Fruit fly (Drosophila melanogaster) whole organism, prepupa: ENCODE data around the gene slp2.
A peak's percentile ranks its signal among the peaks of the same experiment; 100 is the strongest.

ENCODE experiments used
- CG10631 ChIP-seq: fragments of 200-800 bp; sonication (Bioruptor generic); optimal IDR thresholded peaks from 2 replicates; lab custom pipeline; 2016; ENCODE audit warnings: missing biosample characterization, missing genetic modification characterization
- CG11294 ChIP-seq: fragments of 200-800 bp; sonication (Bioruptor generic); IDR thresholded peaks from 2 replicates; pipeline ENCODE4 v1.3.6; 2022; ENCODE audit warnings: missing biosample characterization, missing genetic modification characterization
- CG11762 ChIP-seq: fragments of 200-800 bp; sonication (Bioruptor generic); optimal IDR thresholded peaks from 3 replicates; lab custom pipeline; 2016; ENCODE audit warnings: missing biosample characterization, missing genetic modification characterization; ENCODE audit not compliant: insufficient read depth
- CG11902 ChIP-seq: fragments of 200-800 bp; sonication (Bioruptor generic); optimal IDR thresholded peaks from 3 replicates; lab custom pipeline; 2016; ENCODE audit warnings: missing biosample characterization, missing genetic modification characterization
- CG15336 ChIP-seq: fragments of 200-800 bp; sonication (Bioruptor generic); IDR thresholded peaks from 2 replicates; pipeline ENCODE4 v1.3.6; 2022; ENCODE audit warnings: missing biosample characterization, missing genetic modification characterization
- CG1621 ChIP-seq: fragments of 200-800 bp; sonication (Bioruptor generic); optimal IDR thresholded peaks from 3 replicates; lab custom pipeline; 2018; ENCODE audit warnings: missing biosample characterization, mild to moderate bottlenecking, missing genetic modification characterization
- CG3032 ChIP-seq: fragments of 200-800 bp; optimal IDR thresholded peaks from 2 replicates; lab custom pipeline; 2019; ENCODE audit warnings: missing biosample characterization, mild to moderate bottlenecking, missing genetic modification characterization, moderate library complexity
- CG32006 ChIP-seq: fragments of 200-800 bp; sonication (Bioruptor generic); optimal IDR thresholded peaks from 3 replicates; lab custom pipeline; 2017; ENCODE audit warnings: missing biosample characterization, mild to moderate bottlenecking, missing genetic modification characterization
- CG34406 ChIP-seq: fragments of 200-800 bp; sonication (Bioruptor generic); optimal IDR thresholded peaks from 3 replicates; lab custom pipeline; 2016; ENCODE audit warnings: missing biosample characterization, missing genetic modification characterization
- CG6808 ChIP-seq: fragments of 200-800 bp; sonication (Bioruptor generic); optimal IDR thresholded peaks from 3 replicates; lab custom pipeline; 2017; ENCODE audit warnings: missing biosample characterization, missing genetic modification characterization, mild to moderate bottlenecking, moderate library complexity, missing genetic modification reagents
- CG7368 ChIP-seq: fragments of 200-800 bp; sonication (Bioruptor generic); optimal IDR thresholded peaks from 3 replicates; lab custom pipeline; 2016; ENCODE audit warnings: missing biosample characterization, missing genetic modification characterization
- CG8319 ChIP-seq: fragments of 200-800 bp; sonication (Bioruptor generic); optimal IDR thresholded peaks from 3 replicates; lab custom pipeline; 2016; ENCODE audit warnings: missing biosample characterization, missing genetic modification characterization
- CG8632 ChIP-seq: fragments of 200-800 bp; sonication (Bioruptor generic); optimal IDR thresholded peaks from 3 replicates; lab custom pipeline; 2016; ENCODE audit warnings: missing biosample characterization, missing genetic modification characterization
- Eip75B ChIP-seq: fragments of 200-800 bp; sonication (Bioruptor generic); optimal IDR thresholded peaks from 3 replicates; lab custom pipeline; 2016; ENCODE audit warnings: missing biosample characterization, missing genetic modification characterization
- Eip78C ChIP-seq: fragments of 200-800 bp; sonication (Bioruptor generic); peaks from one replicate; lab custom pipeline; 2016; ENCODE audit warnings: missing biosample characterization, missing genetic modification characterization
- Eip93F ChIP-seq: fragments of 200-800 bp; sonication (Bioruptor generic); optimal IDR thresholded peaks from 2 replicates; lab custom pipeline; 2016; ENCODE audit warnings: missing biosample characterization, mild to moderate bottlenecking, missing genetic modification characterization
- Ets21C ChIP-seq: fragments of 200-800 bp; sonication (Bioruptor generic); optimal IDR thresholded peaks from 3 replicates; lab custom pipeline; 2016; ENCODE audit warnings: missing biosample characterization, missing genetic modification characterization
- Ets96B ChIP-seq: fragments of 200-800 bp; optimal IDR thresholded peaks from 2 replicates; lab custom pipeline; 2019; ENCODE audit warnings: missing biosample characterization, mild to moderate bottlenecking, missing genetic modification characterization, moderate library complexity
- Hr39 ChIP-seq: fragments of 200-800 bp; sonication (Bioruptor generic); optimal IDR thresholded peaks from 2 replicates; lab custom pipeline; 2016; ENCODE audit warnings: missing biosample characterization, missing genetic modification characterization
- Hr4 ChIP-seq: fragments of 200-800 bp; sonication (Bioruptor generic); optimal IDR thresholded peaks from 3 replicates; lab custom pipeline; 2016; ENCODE audit warnings: missing biosample characterization, missing genetic modification characterization
- Lpt ChIP-seq: fragments of 200-800 bp; sonication (Bioruptor generic); optimal IDR thresholded peaks from 3 replicates; lab custom pipeline; 2016; ENCODE audit warnings: missing biosample characterization, missing genetic modification characterization
- OdsH ChIP-seq: fragments of 200-800 bp; sonication (Bioruptor generic); optimal IDR thresholded peaks from 3 replicates; lab custom pipeline; 2016; ENCODE audit warnings: missing biosample characterization, missing genetic modification characterization
- Smox ChIP-seq: fragments of 200-800 bp; sonication (Bioruptor generic); optimal IDR thresholded peaks from 3 replicates; lab custom pipeline; 2016; ENCODE audit warnings: missing biosample characterization, missing genetic modification characterization
- Sox102F ChIP-seq: fragments of 200-800 bp; sonication (Bioruptor generic); optimal IDR thresholded peaks from 2 replicates; lab custom pipeline; 2016; ENCODE audit warnings: missing biosample characterization, mild to moderate bottlenecking, missing genetic modification characterization
- Sox14 ChIP-seq: fragments of 200-800 bp; sonication (Bioruptor generic); optimal IDR thresholded peaks from 3 replicates; lab custom pipeline; 2016; ENCODE audit warnings: missing biosample characterization, missing genetic modification characterization
- achi ChIP-seq: fragments of 200-800 bp; sonication (Bioruptor generic); optimal IDR thresholded peaks from 3 replicates; lab custom pipeline; 2016; ENCODE audit warnings: missing biosample characterization, missing genetic modification characterization
- acj6 ChIP-seq: fragments of 200-800 bp; sonication (Bioruptor generic); optimal IDR thresholded peaks from 3 replicates; lab custom pipeline; 2016; ENCODE audit warnings: missing biosample characterization, missing genetic modification characterization
- cyc ChIP-seq: fragments of 200-800 bp; sonication (Bioruptor generic); optimal IDR thresholded peaks from 3 replicates; lab custom pipeline; 2016; ENCODE audit warnings: missing biosample characterization, missing genetic modification characterization
- esn ChIP-seq: fragments of 200-800 bp; sonication (Bioruptor generic); optimal IDR thresholded peaks from 2 replicates; lab custom pipeline; 2016; ENCODE audit warnings: missing biosample characterization, mild to moderate bottlenecking, missing genetic modification characterization, moderate library complexity
- fkh ChIP-seq: fragments of 200-800 bp; sonication (Bioruptor generic); optimal IDR thresholded peaks from 3 replicates; lab custom pipeline; 2017; ENCODE audit warnings: missing biosample characterization, mild to moderate bottlenecking, missing genetic modification characterization, moderate library complexity
- lz ChIP-seq: fragments of 200-800 bp; sonication (Bioruptor generic); optimal IDR thresholded peaks from 3 replicates; lab custom pipeline; 2016; ENCODE audit warnings: missing biosample characterization, missing genetic modification characterization
- net ChIP-seq: fragments of 200-800 bp; sonication (Bioruptor generic); optimal IDR thresholded peaks from 3 replicates; lab custom pipeline; 2016; ENCODE audit warnings: missing biosample characterization, missing genetic modification characterization
- pdm3 ChIP-seq: fragments of 200-800 bp; sonication (Bioruptor generic); optimal IDR thresholded peaks from 3 replicates; lab custom pipeline; 2016; ENCODE audit warnings: missing biosample characterization, missing genetic modification characterization
- spab ChIP-seq: fragments of 200-800 bp; sonication (Bioruptor generic); optimal IDR thresholded peaks from 2 replicates; lab custom pipeline; 2017; ENCODE audit warnings: missing biosample characterization, mild to moderate bottlenecking, missing genetic modification characterization, missing genetic modification reagents
- ss ChIP-seq, 2 experiments: fragments of 200-800 bp; sonication (Bioruptor generic); optimal IDR thresholded peaks; 2 replicates in 1 of 2; 3 replicates in 1 of 2; lab custom pipeline; 2017 to 2018; ENCODE audit warnings: mild to moderate bottlenecking in 2 of 2, missing biosample characterization in 2 of 2, missing genetic modification characterization in 2 of 2, moderate library complexity in 1 of 2
- vri ChIP-seq: fragments of 200-800 bp; sonication (Bioruptor generic); optimal IDR thresholded peaks from 3 replicates; lab custom pipeline; 2016; ENCODE audit warnings: missing biosample characterization, mild to moderate bottlenecking, missing genetic modification characterization

slp2 gene

DNA sequence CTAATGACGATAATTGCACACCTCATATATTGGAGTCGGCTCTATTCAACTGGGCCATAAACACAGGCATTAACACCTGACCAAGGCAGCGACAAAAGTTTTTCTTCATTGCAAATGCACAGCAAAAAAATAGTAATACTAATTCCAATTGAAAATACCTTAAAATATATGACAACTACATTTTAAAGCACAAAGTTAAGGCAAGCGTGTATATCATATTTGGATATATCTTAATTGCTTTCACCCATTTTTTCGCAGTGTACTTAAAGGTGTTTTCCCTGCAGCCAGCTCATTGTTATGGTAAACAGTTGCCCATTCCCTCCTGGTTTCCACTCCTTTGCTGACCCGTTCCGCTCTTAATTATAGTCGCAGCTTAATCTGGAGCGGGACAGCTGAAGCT is 4.3 kb downstream of the slp2 start (continued):
- TF ChIP-seq CG8319 = peak; percentile 2
- peak; percentile 32 for TF ChIP-seq Ets96B (tag; lab: Kevin White, UChicago)
- peak; percentile 10 for TF ChIP-seq CG6808 (GFP tag; lab: Kevin White, UChicago)
- TF ChIP-seq achi (GFP tag; lab: Kevin White, UChicago) = peak; percentile 8
- no peak for TF ChIP-seq lz (GFP tag; lab: Kevin White, UChicago)
- no peak for TF ChIP-seq CG11294 (GFP tag; lab: Robert Waterston, UW)
- TF ChIP-seq Hr39 (GFP tag; lab: Kevin White, UChicago) = no peak
- TF ChIP-seq CG1621 (tag; lab: Kevin White, UChicago) = no peak
- TF ChIP-seq CG11902 (GFP tag; lab: Kevin White, UChicago) = no peak
- TF ChIP-seq cyc (GFP tag; lab: Kevin White, UChicago) = no peak
- no peak for TF ChIP-seq fkh (GFP tag; lab: Kevin White, UChicago)
- TF ChIP-seq CG7368 (GFP tag; lab: Kevin White, UChicago) = no peak
- TF ChIP-seq Hr4 (GFP tag; lab: Kevin White, UChicago) = no peak
- TF ChIP-seq Eip78C = peak; percentile 56

DNA sequence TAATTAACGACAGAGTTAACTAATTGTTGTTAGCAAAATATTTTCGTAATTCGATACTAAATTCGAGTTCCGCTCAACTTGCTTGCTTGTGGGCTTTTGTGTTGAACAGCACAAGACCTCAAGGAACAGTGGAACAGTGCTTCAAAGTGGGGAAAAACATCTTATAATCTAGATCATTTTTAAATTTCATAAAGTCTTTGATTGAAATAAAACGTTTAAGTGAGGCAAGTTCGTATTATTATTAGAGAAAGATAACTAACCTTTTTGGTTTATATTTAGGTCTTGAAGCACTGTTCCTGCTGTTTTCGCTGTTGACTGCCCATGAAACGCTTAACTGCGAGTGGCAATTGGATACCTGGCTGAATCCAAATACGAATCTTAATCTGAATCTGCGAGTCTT is 7.5 kb downstream of the slp2 start:
- TF ChIP-seq Hr39 (GFP tag; lab: Kevin White, UChicago) = peak; percentile 49
- peak; percentile 43 for TF ChIP-seq Smox (GFP tag; lab: Kevin White, UChicago)
- TF ChIP-seq net (GFP tag; lab: Kevin White, UChicago) = peak; percentile 5
- TF ChIP-seq CG15336 (GFP tag; lab: Robert Waterston, UW) = no peak
- TF ChIP-seq Eip75B (GFP tag; lab: Kevin White, UChicago) = peak; percentile 11
- peak; percentile 37 for TF ChIP-seq pdm3 (GFP tag; lab: Kevin White, UChicago)
- TF ChIP-seq CG34406 (GFP tag; lab: Kevin White, UChicago) = peak; percentile 33
- peak; percentile 55 for TF ChIP-seq esn
- TF ChIP-seq Sox102F (GFP tag; lab: Kevin White, UChicago) = peak; percentile 53
- peak; percentile 9 for TF ChIP-seq CG32006 (GFP tag; lab: Kevin White, UChicago)
- no peak for TF ChIP-seq CG11762 (GFP tag; lab: Kevin White, UChicago)
- no peak for TF ChIP-seq fkh (GFP tag; lab: Kevin White, UChicago)
- TF ChIP-seq vri (GFP tag; lab: Kevin White, UChicago) = peak; percentile 41
- TF ChIP-seq CG3032 = no peak
- TF ChIP-seq Sox14 = peak; percentile 28
- TF ChIP-seq OdsH = peak; percentile 21
- no peak for TF ChIP-seq Hr4 (GFP tag; lab: Kevin White, UChicago)
- TF ChIP-seq acj6 = peak; percentile 33
- peak; percentile 26 for TF ChIP-seq lz (GFP tag; lab: Kevin White, UChicago)
- peak; percentile 24 for TF ChIP-seq Ets21C (GFP tag; lab: Kevin White, UChicago)

DNA sequence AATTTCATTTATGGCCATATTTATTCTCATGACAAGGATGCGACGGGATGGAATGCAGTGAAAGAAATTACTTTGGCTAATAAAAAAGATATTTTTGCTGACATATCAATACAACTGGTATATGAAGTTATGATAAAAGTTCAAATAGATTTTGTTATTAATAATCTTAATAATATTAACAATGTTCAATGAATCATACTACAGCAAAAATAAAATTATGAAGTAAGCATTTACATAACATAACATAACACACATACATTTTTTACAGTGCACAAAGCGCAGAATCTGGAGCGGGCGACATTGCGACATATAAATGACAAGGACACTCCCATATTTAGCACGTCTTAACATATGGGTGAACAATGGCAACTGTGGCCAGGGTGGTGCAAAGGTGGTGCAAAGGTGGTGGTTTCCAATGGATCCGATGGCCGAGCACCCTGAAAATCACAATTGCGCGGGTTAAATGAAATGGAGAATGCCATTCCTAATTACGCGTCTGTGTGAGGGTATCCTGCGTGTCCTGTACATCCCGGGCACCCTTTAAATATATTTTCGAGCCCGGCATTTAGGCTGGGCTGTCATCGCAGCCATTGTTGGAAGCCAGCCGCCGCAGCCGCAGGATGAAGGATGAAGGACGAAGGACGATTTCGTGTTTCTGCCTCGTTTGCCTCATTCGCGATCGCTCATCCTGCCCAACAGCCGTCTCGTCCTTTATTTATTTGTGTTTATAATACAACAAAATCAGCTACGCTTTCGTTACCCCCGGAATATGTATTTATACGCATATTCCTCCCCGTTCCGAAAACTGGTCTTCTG is 8.5 kb downstream of the slp2 start:
- TF ChIP-seq CG32006 (GFP tag; lab: Kevin White, UChicago) (no peak), CG8632 (GFP tag; lab: Kevin White, UChicago) (no peak), achi (GFP tag; lab: Kevin White, UChicago) (no peak), esn (peak; percentile 2), Ets96B (tag; lab: Kevin White, UChicago) (no peak), ss (GFP tag; optimal IDR thresholded peaks at IDR 0.05; lab: Kevin White, UChicago) (no peak), Eip78C (peak; percentile 21)
- TF ChIP-seq, all 60 proteins: peak for 2

DNA sequence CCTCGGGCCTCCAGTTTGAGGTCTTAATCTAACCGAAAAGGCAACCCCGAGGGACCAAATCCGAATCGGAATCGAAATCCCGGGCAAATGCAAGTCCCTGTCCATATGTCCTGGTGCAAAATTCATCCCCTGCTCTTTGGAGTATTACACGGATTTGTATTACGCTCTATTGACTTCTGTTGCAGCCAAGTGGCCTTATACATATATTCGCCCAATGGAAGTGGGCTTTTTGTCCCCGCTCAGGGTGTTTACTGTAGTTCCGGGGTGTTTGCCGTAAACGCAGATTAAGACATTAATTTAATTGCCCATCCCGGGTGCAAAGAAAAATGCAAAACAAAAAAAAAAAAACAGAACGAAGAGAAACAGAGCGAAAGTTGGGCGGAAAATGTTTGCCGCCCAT is 9.9 kb downstream of the slp2 start:
- TF ChIP-seq Lpt (GFP tag; lab: Kevin White, UChicago) (no peak), CG8319 (no peak), Eip93F (GFP tag; lab: Kevin White, UChicago) (no peak), CG10631 (GFP tag; lab: Kevin White, UChicago) (no peak), spab (GFP tag; lab: Kevin White, UChicago) (no peak)
